Worm (Caenorhabditis elegans) whole organism, L4 larva: ENCODE data around the gene R02D5.10.

Experiments
- D1046.2 ChIP-seq: fragments of 200-800 bp; sonication (Bioruptor generic); IDR thresholded peaks from 2 replicates; pipeline ENCODE4 v1.3.6; 2022; ENCODE audit warnings: missing genetic modification characterization, missing compliant biosample characterization
- T20F7.1 ChIP-seq: fragments of 200-800 bp; sonication (Bioruptor generic); optimal IDR thresholded peaks from 2 replicates; lab custom pipeline; 2018; ENCODE audit warnings: mild to moderate bottlenecking, missing genetic modification characterization, missing compliant biosample characterization
- egl-27 ChIP-seq: sonication (generic microtip); optimal IDR thresholded peaks from 3 replicates; lab custom pipeline; 2017; ENCODE audit warnings: missing biosample characterization, missing genetic modification reagents, missing genetic modification characterization
- lin-13 ChIP-seq: fragments of 150-350 bp; optimal IDR thresholded peaks from 2 replicates; lab custom pipeline; 2014; ENCODE audit warnings: missing biosample characterization, missing genetic modification reagents, missing genetic modification characterization
- mep-1 ChIP-seq: fragments of 150-350 bp; sonication (generic microtip); optimal IDR thresholded peaks from 3 replicates; lab custom pipeline; 2014; ENCODE audit warnings: missing biosample characterization, missing genetic modification characterization
- nhr-237 ChIP-seq: sonication (generic microtip); optimal IDR thresholded peaks from 2 replicates; lab custom pipeline; 2017; ENCODE audit warnings: missing biosample characterization, missing genetic modification characterization
- nhr-25 ChIP-seq: sonication (generic microtip); optimal IDR thresholded peaks from 2 replicates; lab custom pipeline; 2017; ENCODE audit warnings: missing genetic modification characterization, mild to moderate bottlenecking, missing compliant biosample characterization, antibody characterized with exemption, moderate library complexity, borderline replicate concordance; ENCODE audit not compliant: insufficient read depth
- nhr-28 ChIP-seq: fragments of 150-350 bp; optimal IDR thresholded peaks from 2 replicates; lab custom pipeline; 2014; ENCODE audit warnings: missing biosample characterization, missing genetic modification characterization
- tag-97 ChIP-seq: fragments of 200-800 bp; sonication (Bioruptor generic); IDR thresholded peaks from 2 replicates; pipeline ENCODE4 v1.3.6; 2022; ENCODE audit warnings: missing genetic modification characterization, missing compliant biosample characterization
- unc-39 ChIP-seq: sonication (generic microtip); optimal IDR thresholded peaks from 2 replicates; lab custom pipeline; 2017; ENCODE audit warnings: missing biosample characterization, missing genetic modification characterization

- TF ChIP-seq mep-1 (tag; lab: Kevin White, UChicago): peak; percentile 2
- TF ChIP-seq nhr-237: no peak
- no peak for TF ChIP-seq lin-13 (GFP tag; lab: Kevin White, UChicago)
- no peak for TF ChIP-seq T20F7.1 (GFP tag; lab: Kevin White, UChicago)
- TF ChIP-seq nhr-25 (tag; lab: Kevin White, UChicago): peak; percentile 4
- peak; percentile 84 for TF ChIP-seq nhr-28 (tag; lab: Kevin White, UChicago)
- TF ChIP-seq D1046.2 (GFP tag; lab: Robert Waterston, UW): no peak
- no peak for TF ChIP-seq tag-97
- no peak for TF ChIP-seq egl-27
- no peak for TF ChIP-seq unc-39 (tag; lab: Kevin White, UChicago)
Measured at ce11 chrV:14505745-14506214, 23.7 kb downstream of the R02D5.10 start.
